Fruit fly (Drosophila melanogaster): ENCODE data around the gene CG9922.

Gene CG9922

DNA sequence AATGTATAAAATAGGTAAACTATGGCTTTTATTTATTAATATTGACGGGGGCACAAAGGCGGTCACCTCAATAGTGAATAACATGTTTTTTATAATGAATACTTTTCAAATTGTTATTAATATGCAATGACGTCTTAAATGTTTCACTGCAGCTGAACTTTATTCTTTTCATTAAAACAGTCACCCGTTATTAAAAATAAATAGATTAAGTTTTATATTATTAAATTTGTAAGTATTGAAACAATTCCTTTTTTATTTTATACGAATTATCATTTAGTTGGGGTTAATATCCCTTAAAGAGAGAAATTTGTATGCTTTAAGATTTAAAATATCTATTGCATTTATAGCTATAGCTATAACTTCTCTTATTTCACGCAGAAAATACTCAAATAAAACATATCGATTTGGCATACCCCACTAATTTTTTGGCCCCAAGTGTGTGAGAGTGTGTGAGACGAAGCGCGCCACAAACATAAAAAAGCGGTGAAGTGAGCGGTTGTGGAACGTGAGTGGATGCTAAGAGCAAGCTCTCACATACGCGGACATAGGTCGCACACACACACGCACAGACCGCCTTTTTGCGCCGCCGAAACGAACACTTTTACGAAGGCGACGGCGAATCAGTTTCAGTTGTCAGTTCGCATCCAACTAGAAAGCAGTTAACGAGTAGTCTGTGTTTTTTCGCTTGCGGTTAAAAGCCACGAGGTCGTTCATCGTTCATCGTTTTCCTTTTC lies 20.3 kb upstream of the CG9922 start, which contains the start of gene foxo (continued):
- TF ChIP-seq MTF-1 (GFP tag; optimal IDR thresholded peaks at IDR 0.05; ENCODE audit: borderline replicate concordance) (no peak), Lpt (GFP tag; optimal IDR thresholded peaks at IDR 0.05) (no peak), ken (GFP tag; IDR thresholded peaks at IDR 0.05) (peak; percentile 24; the same call in 2 of the 3 replicates), row (GFP tag; IDR thresholded peaks at IDR 0.05) (peak; percentile 69), CG1832 (GFP tag; optimal IDR thresholded peaks at IDR 0.05) (no peak), lov (optimal IDR thresholded peaks at IDR 0.05) (no peak), lov (GFP tag; IDR thresholded peaks at IDR 0.05) (no peak), D19A (tag; optimal IDR thresholded peaks at IDR 0.05) (peak; percentile 81), bowl (GFP tag; IDR thresholded peaks at IDR 0.05) (no peak), CHES-1-like (GFP tag; optimal IDR thresholded peaks at IDR 0.05) (peak; percentile 7), dm (GFP tag; optimal IDR thresholded peaks at IDR 0.05) (peak; percentile 74), Stat92E (GFP tag; optimal IDR thresholded peaks at IDR 0.05) (no peak), E2f2 (GFP tag; IDR thresholded peaks at IDR 0.05) (peak; percentile 26; the same call in 1 of the 2 replicates), CG4282 (GFP tag; optimal IDR thresholded peaks at IDR 0.05) (no peak), Mrtf (GFP tag; IDR thresholded peaks at IDR 0.05) (peak; percentile 47; the same call in 1 of the 3 replicates), hbn (GFP tag; IDR thresholded peaks at IDR 0.05; ENCODE audit: partially characterized antibody) (no peak), NC2α (GFP tag; optimal IDR thresholded peaks at IDR 0.05) (no peak), CG8281 (tag; optimal IDR thresholded peaks at IDR 0.05) (peak; percentile 66), kay (GFP tag; optimal IDR thresholded peaks at IDR 0.05) (peak; percentile 6), CG13123 (GFP tag; optimal IDR thresholded peaks at IDR 0.05) (peak; percentile 30), CG13624 (GFP tag; optimal IDR thresholded peaks at IDR 0.05) (peak; percentile 69), unpg (GFP tag; optimal IDR thresholded peaks at IDR 0.05) (peak; percentile 79), inv (GFP tag; IDR thresholded peaks at IDR 0.05; ENCODE audit: partially characterized antibody) (no peak), CG12391 (tag; optimal IDR thresholded peaks at IDR 0.05) (peak; percentile 87), Hmr (GFP tag; optimal IDR thresholded peaks at IDR 0.05) (peak; percentile 90), luna (GFP tag; optimal IDR thresholded peaks at IDR 0.05) (no peak), pita (GFP tag; optimal IDR thresholded peaks at IDR 0.05) (no peak), Bgb (GFP tag; IDR thresholded peaks at IDR 0.05; ENCODE audit: partially characterized antibody) (peak; percentile 64), tll (GFP tag; optimal IDR thresholded peaks at IDR 0.05) (no peak), amos (GFP tag; IDR thresholded peaks at IDR 0.05; ENCODE audit: partially characterized antibody) (no peak; the same call in 1 of the 2 replicates), dpn (GFP tag; optimal IDR thresholded peaks at IDR 0.05) (peak; percentile 40 to 54), CG8765 (GFP tag; IDR thresholded peaks at IDR 0.05) (no peak), CG17612 (GFP tag; IDR thresholded peaks at IDR 0.05) (no peak), CG1529 (GFP tag; optimal IDR thresholded peaks at IDR 0.05) (peak; percentile 59), CG4820 (GFP tag; optimal IDR thresholded peaks at IDR 0.05) (peak; percentile 57), Gug (GFP tag; IDR thresholded peaks at IDR 0.05) (no peak; the same call in 3 of the 4 replicates), gsb (GFP tag; IDR thresholded peaks at IDR 0.05) (no peak), Meics (GFP tag; optimal IDR thresholded peaks at IDR 0.05) (peak; percentile 93), sc (optimal IDR thresholded peaks at IDR 0.05) (no peak), sc (GFP tag; optimal IDR thresholded peaks at IDR 0.05) (peak; percentile 59), tin (GFP tag; optimal IDR thresholded peaks at IDR 0.05) (peak; percentile 46), cad (GFP tag; optimal IDR thresholded peaks at IDR 0.05) (no peak), unc-4 (GFP tag; IDR thresholded peaks at IDR 0.05; ENCODE audit: partially characterized antibody) (no peak), NfI (GFP tag; optimal IDR thresholded peaks at IDR 0.05) (peak; percentile 66), CG3281 (GFP tag; optimal IDR thresholded peaks at IDR 0.05) (peak; percentile 92), CG15011 (GFP tag; optimal IDR thresholded peaks at IDR 0.05) (peak; percentile 79), crol (GFP tag; IDR thresholded peaks at IDR 0.05) (peak; percentile 24; the same call in 1 of the 2 replicates), CG9932 (GFP tag; IDR thresholded peaks at IDR 0.05) (peak; percentile 66), Six4 (GFP tag; optimal IDR thresholded peaks at IDR 0.05) (peak; percentile 71)
